Fruit fly (Drosophila melanogaster): ENCODE measurements around the gene Roc1b.

- peak; percentile 68 for TF ChIP-seq Mnt (GFP tag; optimal IDR thresholded peaks at IDR 0.05)
- TF ChIP-seq tj (GFP tag; optimal IDR thresholded peaks at IDR 0.05), result peak; percentile 29
- no peak for TF ChIP-seq CG33017 (tag; optimal IDR thresholded peaks at IDR 0.05)
- no peak for TF ChIP-seq kay (GFP tag; ENCODE audit: borderline replicate concordance)
- TF ChIP-seq CG1620 (GFP tag; optimal IDR thresholded peaks at IDR 0.05), result peak; percentile 12
- TF ChIP-seq cic (GFP tag; optimal IDR thresholded peaks at IDR 0.05), result no peak
- no peak for TF ChIP-seq Clk (GFP tag; optimal IDR thresholded peaks at IDR 0.05)
These were observed 3.4 kb downstream of the Roc1b start, which contains the start of the genes Cdc5 and CG1233 for dm6 chr3L:361201-361600.

Data from whole organism, adult.